Worm (Caenorhabditis elegans) whole organism, mixed stage, embryonic: Measurements from ENCODE around the gene F10A3.11.

Experiments used
- M03D4.4 ChIP-seq: sonication (generic microtip); optimal IDR thresholded peaks from 2 replicates; lab custom pipeline; 2017; ENCODE audit warnings: mild to moderate bottlenecking, missing genetic modification characterization, missing compliant biosample characterization
- bed-3 ChIP-seq: fragments of 200-800 bp; sonication (Bioruptor generic); optimal IDR thresholded peaks from 3 replicates; lab custom pipeline; 2018; ENCODE audit warnings: mild to moderate bottlenecking, missing genetic modification characterization, moderate library complexity, missing compliant biosample characterization
- blmp-1 ChIP-seq: fragments of 150-350 bp; optimal IDR thresholded peaks from 2 replicates; lab custom pipeline; 2014; ENCODE audit warnings: missing biosample characterization, missing genetic modification characterization
- ceh-39 ChIP-seq: fragments of 150-350 bp; optimal IDR thresholded peaks from 2 replicates; lab custom pipeline; 2014; ENCODE audit warnings: missing biosample characterization, missing genetic modification characterization
- ceh-43 ChIP-seq: fragments of 200-800 bp; sonication (Bioruptor generic); optimal IDR thresholded peaks from 2 replicates; lab custom pipeline; 2018; ENCODE audit warnings: mild to moderate bottlenecking, missing genetic modification characterization, moderate library complexity, missing compliant biosample characterization
- ces-1 ChIP-seq: fragments of 150-350 bp; optimal IDR thresholded peaks from 2 replicates; lab custom pipeline; 2014; ENCODE audit warnings: missing biosample characterization, missing genetic modification reagents, missing genetic modification characterization
- cnd-1 ChIP-seq: fragments of 200-800 bp; sonication (Bioruptor generic); optimal IDR thresholded peaks from 2 replicates; lab custom pipeline; 2018; ENCODE audit warnings: mild to moderate bottlenecking, missing genetic modification characterization, missing compliant biosample characterization
- drap-1 ChIP-seq: fragments of 200-800 bp; sonication (Bioruptor generic); optimal IDR thresholded peaks from 3 replicates; lab custom pipeline; 2018; ENCODE audit warnings: mild to moderate bottlenecking, missing genetic modification characterization, missing compliant biosample characterization
- elt-1 ChIP-seq: sonication (generic microtip); optimal IDR thresholded peaks from 2 replicates; lab custom pipeline; 2017; ENCODE audit warnings: missing genetic modification characterization, mild to moderate bottlenecking, missing compliant biosample characterization, antibody characterized with exemption, moderate library complexity, borderline replicate concordance; ENCODE audit not compliant: insufficient read depth
- elt-3 ChIP-seq: fragments of 150-350 bp; optimal IDR thresholded peaks from 2 replicates; lab custom pipeline; 2014; ENCODE audit warnings: missing biosample characterization, missing genetic modification characterization
- flh-1 ChIP-seq: fragments of 200-800 bp; sonication (Bioruptor generic); optimal IDR thresholded peaks from 2 replicates; lab custom pipeline; 2018; ENCODE audit warnings: mild to moderate bottlenecking, missing genetic modification characterization, moderate library complexity, missing compliant biosample characterization
- ham-2 ChIP-seq: fragments of 200-800 bp; sonication (Bioruptor generic); optimal IDR thresholded peaks from 2 replicates; lab custom pipeline; 2018; ENCODE audit warnings: mild to moderate bottlenecking, missing genetic modification characterization, missing compliant biosample characterization
- hlh-1 ChIP-seq: fragments of 150-350 bp; optimal IDR thresholded peaks from 2 replicates; lab custom pipeline; 2014; ENCODE audit warnings: missing biosample characterization, missing genetic modification reagents, missing genetic modification characterization
- lin-13 ChIP-seq: fragments of 150-350 bp; optimal IDR thresholded peaks from 2 replicates; lab custom pipeline; 2014; ENCODE audit warnings: missing biosample characterization, missing genetic modification characterization
- lin-32 ChIP-seq: fragments of 200-800 bp; sonication (Bioruptor generic); optimal IDR thresholded peaks from 2 replicates; lab custom pipeline; 2018; ENCODE audit warnings: mild to moderate bottlenecking, missing genetic modification characterization, missing compliant biosample characterization
- lsy-2 ChIP-seq: fragments of 150-350 bp; optimal IDR thresholded peaks from 2 replicates; lab custom pipeline; 2014; ENCODE audit warnings: missing biosample characterization, missing genetic modification characterization
- mab-5 ChIP-seq: fragments of 150-350 bp; optimal IDR thresholded peaks from 2 replicates; lab custom pipeline; 2014; ENCODE audit warnings: missing biosample characterization, missing genetic modification characterization
- mep-1 ChIP-seq: fragments of 150-350 bp; optimal IDR thresholded peaks from 2 replicates; lab custom pipeline; 2017; ENCODE audit warnings: missing biosample characterization, missing genetic modification reagents, missing genetic modification characterization, inconsistent platforms
- mls-2 ChIP-seq: sonication (generic microtip); optimal IDR thresholded peaks from 2 replicates; lab custom pipeline; 2016; ENCODE audit warnings: mild to moderate bottlenecking, missing genetic modification characterization, moderate library complexity, missing compliant biosample characterization
- nhr-12 ChIP-seq: fragments of 150-350 bp; optimal IDR thresholded peaks from 2 replicates; lab custom pipeline; 2014; ENCODE audit warnings: missing biosample characterization, missing genetic modification characterization
- nhr-2 ChIP-seq: fragments of 150-350 bp; optimal IDR thresholded peaks from 2 replicates; lab custom pipeline; 2014; ENCODE audit warnings: missing biosample characterization, missing genetic modification characterization
- nhr-237 ChIP-seq: fragments of 150-350 bp; optimal IDR thresholded peaks from 2 replicates; lab custom pipeline; 2014; ENCODE audit warnings: missing biosample characterization, missing genetic modification characterization
- nhr-28 ChIP-seq: fragments of 150-350 bp; optimal IDR thresholded peaks from 2 replicates; lab custom pipeline; 2014; ENCODE audit warnings: missing biosample characterization, missing genetic modification characterization
- nhr-76 ChIP-seq: sonication (generic microtip); optimal IDR thresholded peaks from 2 replicates; lab custom pipeline; 2017; ENCODE audit warnings: missing biosample characterization, missing genetic modification characterization
- pha-4 ChIP-seq: fragments of 150-350 bp; optimal IDR thresholded peaks from 2 replicates; lab custom pipeline; 2018; ENCODE audit warnings: missing biosample characterization, missing genetic modification reagents, missing genetic modification characterization
- sem-2 ChIP-seq: fragments of 200-800 bp; sonication (Bioruptor generic); optimal IDR thresholded peaks from 2 replicates; lab custom pipeline; 2018; ENCODE audit warnings: mild to moderate bottlenecking, missing genetic modification characterization, missing compliant biosample characterization
- snpc-4 ChIP-seq: fragments of 150-350 bp; optimal IDR thresholded peaks from 2 replicates; lab custom pipeline; 2014; ENCODE audit warnings: missing biosample characterization, missing genetic modification characterization
- sptf-1 ChIP-seq: sonication (generic microtip); optimal IDR thresholded peaks from 2 replicates; lab custom pipeline; 2017; ENCODE audit warnings: mild to moderate bottlenecking, missing genetic modification characterization, moderate library complexity, missing compliant biosample characterization
- tbx-8 ChIP-seq: fragments of 200-800 bp; sonication (Bioruptor generic); optimal IDR thresholded peaks from 2 replicates; lab custom pipeline; 2018; ENCODE audit warnings: mild to moderate bottlenecking, missing genetic modification characterization, moderate library complexity, missing compliant biosample characterization
- unc-120 ChIP-seq: sonication (generic microtip); optimal IDR thresholded peaks from 2 replicates; lab custom pipeline; 2017; ENCODE audit warnings: missing genetic modification characterization, missing compliant biosample characterization; ENCODE audit not compliant: poor library complexity, severe bottlenecking
- unc-39 ChIP-seq: fragments of 150-350 bp; optimal IDR thresholded peaks from 2 replicates; lab custom pipeline; 2014; ENCODE audit warnings: missing biosample characterization, missing genetic modification characterization
- unc-62 ChIP-seq: fragments of 150-350 bp; optimal IDR thresholded peaks from 2 replicates; lab custom pipeline; 2014; ENCODE audit warnings: missing biosample characterization, missing genetic modification reagents, missing genetic modification characterization
- ztf-11 ChIP-seq: fragments of 150-350 bp; optimal IDR thresholded peaks from 2 replicates; lab custom pipeline; 2014; ENCODE audit warnings: missing biosample characterization, missing genetic modification characterization

The F10A3.11 gene

ce11 chrV:16148805-16149204 is 13.7 kb upstream of the F10A3.11 start, which contains the start of gene F10A3.4:
F10A3.4 (plus strand) TSS chrV:16149105.
- no peak for TF ChIP-seq unc-120 (tag; lab: Kevin White, UChicago)

- TF ChIP-seq lin-13 (tag; lab: Kevin White, UChicago) (no peak), elt-1 (tag; lab: Kevin White, UChicago) (no peak), nhr-28 (no peak), lin-32 (no peak), blmp-1 (no peak), cnd-1 (no peak), ceh-43 (no peak), ham-2 (GFP tag; lab: Kevin White, UChicago) (no peak), nhr-76 (tag; lab: Kevin White, UChicago) (no peak), drap-1 (no peak), sem-2 (GFP tag; lab: Kevin White, UChicago) (no peak), ceh-39 (tag; lab: Kevin White, UChicago) (no peak), sptf-1 (tag; lab: Kevin White, UChicago) (no peak), nhr-12 (tag; lab: Kevin White, UChicago) (no peak), ces-1 (GFP tag; lab: Kevin White, UChicago) (no peak)
Measured at ce11 chrV:16153375-16153774, 9.1 kb upstream of the F10A3.11 start, which contains the start of gene str-254. str-254 (minus strand) TSS chrV:16153475.

DNA sequence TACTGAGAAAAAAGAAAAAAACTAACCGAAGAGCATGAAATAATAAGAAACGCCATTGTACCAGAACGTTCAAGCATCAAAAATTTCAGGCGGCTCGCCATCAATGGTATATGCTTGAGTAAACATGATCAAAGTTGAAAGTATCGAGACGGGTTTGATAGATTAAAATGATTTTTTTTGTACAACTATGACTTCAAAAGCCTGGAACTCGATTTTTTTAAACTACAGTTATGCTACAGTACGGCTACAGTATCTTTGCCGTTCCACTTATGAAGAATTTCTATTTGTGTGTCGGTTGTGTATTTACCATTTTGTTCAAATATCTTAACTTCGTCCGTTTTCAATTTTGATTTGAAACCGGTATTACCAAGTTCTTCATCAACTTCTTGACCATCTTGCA is 7.4 kb upstream of the F10A3.11 start, which contains the start of gene str-97:
TSS of gene str-97 (minus strand) at position 101 of the 400 bp plus-strand sequence.
- TF ChIP-seq tbx-8 (GFP tag; lab: Kevin White, UChicago) (no peak), mep-1 (tag; lab: Kevin White, UChicago) (no peak), elt-3 (no peak), nhr-237 (no peak), snpc-4 (tag; lab: Kevin White, UChicago) (no peak), ztf-11 (tag; lab: Kevin White, UChicago) (no peak), pha-4 (tag; lab: Kevin White, UChicago) (no peak), mls-2 (tag; lab: Kevin White, UChicago) (no peak), flh-1 (GFP tag; lab: Kevin White, UChicago) (no peak), unc-62 (GFP tag; lab: Kevin White, UChicago) (no peak), unc-39 (tag; lab: Kevin White, UChicago) (no peak)

DNA sequence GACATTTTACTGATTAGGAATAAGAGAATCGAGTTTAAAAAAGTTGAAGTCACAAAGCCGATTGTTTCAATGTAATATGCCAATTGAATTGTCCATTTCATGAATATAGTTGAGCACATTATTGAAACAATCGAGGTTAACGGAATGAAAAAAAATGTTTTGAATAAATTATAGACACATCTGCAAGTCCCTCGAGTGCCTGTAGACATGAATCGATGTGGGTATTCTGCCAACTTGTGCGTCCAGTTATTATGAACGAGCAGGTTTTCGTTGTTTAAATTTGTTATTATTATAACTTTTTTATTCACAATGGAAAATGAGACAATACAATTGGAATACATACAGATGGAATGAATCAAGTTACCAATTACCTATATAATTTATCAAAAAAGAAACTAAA is 4.1 kb upstream of the F10A3.11 start, which contains the start of gene str-99:
TSS of gene str-99 (minus strand) at position 101 of the 400 bp plus-strand sequence.
- no peak for TF ChIP-seq nhr-76 (tag; lab: Kevin White, UChicago)
- TF ChIP-seq nhr-2 (tag; lab: Kevin White, UChicago): no peak
- TF ChIP-seq unc-62 (GFP tag; lab: Kevin White, UChicago): no peak
- no peak for TF ChIP-seq blmp-1
- no peak for TF ChIP-seq ceh-39 (tag; lab: Kevin White, UChicago)
- no peak for TF ChIP-seq elt-3
- no peak for TF ChIP-seq unc-120 (tag; lab: Kevin White, UChicago)
- TF ChIP-seq mab-5 (tag; lab: Kevin White, UChicago): no peak
- no peak for TF ChIP-seq mep-1 (tag; lab: Kevin White, UChicago)
- no peak for TF ChIP-seq lsy-2 (tag; lab: Kevin White, UChicago)
- no peak for TF ChIP-seq bed-3 (GFP tag; lab: Kevin White, UChicago)
- TF ChIP-seq sptf-1 (tag; lab: Kevin White, UChicago): no peak
- no peak for TF ChIP-seq nhr-237
- no peak for TF ChIP-seq hlh-1 (tag; lab: Kevin White, UChicago)
- TF ChIP-seq sem-2 (GFP tag; lab: Kevin White, UChicago): no peak
- no peak for TF ChIP-seq M03D4.4 (tag; lab: Kevin White, UChicago)
- no peak for TF ChIP-seq nhr-28
- no peak for TF ChIP-seq mls-2 (tag; lab: Kevin White, UChicago)
- no peak for TF ChIP-seq ces-1 (GFP tag; lab: Kevin White, UChicago)
- TF ChIP-seq, all 35 proteins: peak for 0

DNA sequence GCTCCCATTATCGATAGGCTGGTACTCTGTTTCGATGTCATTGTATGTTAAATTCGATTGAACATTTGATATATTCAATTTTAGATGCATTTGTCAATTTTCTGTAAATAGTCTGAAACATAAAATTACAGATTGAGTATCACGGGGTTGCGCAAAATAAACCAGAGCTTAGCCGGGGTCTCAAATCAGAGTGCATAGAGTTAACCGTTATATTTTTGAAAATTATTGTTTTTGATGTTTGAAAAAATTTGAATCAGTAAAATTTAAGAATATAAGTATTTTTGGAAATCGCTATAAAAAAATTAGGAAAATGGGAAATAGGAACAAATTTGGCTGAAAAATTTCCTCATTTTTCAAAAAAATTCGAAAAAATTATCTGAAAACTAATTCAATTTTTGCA is 2.9 kb upstream of the F10A3.11 start, which contains the start of gene F10A3.17:
TSS of gene F10A3.17 (minus strand) at position 101 of the 400 bp plus-strand sequence.
- TF ChIP-seq elt-3 (no peak), nhr-12 (tag; lab: Kevin White, UChicago) (no peak), nhr-2 (tag; lab: Kevin White, UChicago) (no peak), ceh-39 (tag; lab: Kevin White, UChicago) (no peak), sem-2 (GFP tag; lab: Kevin White, UChicago) (no peak), ces-1 (GFP tag; lab: Kevin White, UChicago) (no peak), blmp-1 (no peak), lin-13 (tag; lab: Kevin White, UChicago) (no peak), snpc-4 (tag; lab: Kevin White, UChicago) (no peak), flh-1 (GFP tag; lab: Kevin White, UChicago) (no peak), hlh-1 (tag; lab: Kevin White, UChicago) (no peak), drap-1 (no peak), tbx-8 (GFP tag; lab: Kevin White, UChicago) (no peak), ztf-11 (tag; lab: Kevin White, UChicago) (no peak), mls-2 (tag; lab: Kevin White, UChicago) (no peak), nhr-237 (no peak), nhr-28 (no peak), unc-62 (GFP tag; lab: Kevin White, UChicago) (no peak)
